Worm (Caenorhabditis elegans) whole organism, L3 larva: Measurements from ENCODE around the gene F20B6.4.

Experiments used
- R02D3.7 ChIP-seq: fragments of 150-350 bp; optimal IDR thresholded peaks from 2 replicates; lab custom pipeline; 2014; ENCODE audit warnings: missing biosample characterization, missing genetic modification characterization
- ZK546.5 ChIP-seq: sonication (generic microtip); optimal IDR thresholded peaks from 2 replicates; lab custom pipeline; 2017; ENCODE audit warnings: missing biosample characterization, missing genetic modification characterization
- aly-2 ChIP-seq: fragments of 150-350 bp; optimal IDR thresholded peaks from 2 replicates; lab custom pipeline; 2014; ENCODE audit warnings: missing biosample characterization, missing genetic modification characterization
- ceh-16 ChIP-seq: sonication (generic microtip); optimal IDR thresholded peaks from 2 replicates; lab custom pipeline; 2017; ENCODE audit warnings: missing biosample characterization, missing genetic modification characterization
- ceh-28 ChIP-seq: fragments of 150-350 bp; optimal IDR thresholded peaks from 2 replicates; lab custom pipeline; 2014; ENCODE audit warnings: missing biosample characterization, missing genetic modification reagents, missing genetic modification characterization
- ceh-9 ChIP-seq: sonication (generic microtip); optimal IDR thresholded peaks from 2 replicates; lab custom pipeline; 2018; ENCODE audit warnings: missing biosample characterization, missing genetic modification characterization
- daf-12 ChIP-seq: fragments of 150-350 bp; optimal IDR thresholded peaks from 2 replicates; lab custom pipeline; 2014; ENCODE audit warnings: missing biosample characterization, missing genetic modification reagents, missing genetic modification characterization
- egl-27 ChIP-seq: sonication (generic microtip); optimal IDR thresholded peaks from 4 replicates; lab custom pipeline; 2017; ENCODE audit warnings: missing biosample characterization, missing genetic modification reagents, missing genetic modification characterization
- egl-5 ChIP-seq: fragments of 150-350 bp; optimal IDR thresholded peaks from 2 replicates; lab custom pipeline; 2017; ENCODE audit warnings: missing biosample characterization, missing genetic modification reagents, missing genetic modification characterization, inconsistent platforms
- elt-1 ChIP-seq: fragments of 150-350 bp; optimal IDR thresholded peaks from 2 replicates; lab custom pipeline; 2014; ENCODE audit warnings: missing biosample characterization, missing genetic modification characterization
- elt-2 ChIP-seq: sonication (generic microtip); optimal IDR thresholded peaks from 2 replicates; lab custom pipeline; 2016; ENCODE audit warnings: missing genetic modification reagents, mild to moderate bottlenecking, missing genetic modification characterization, missing compliant biosample characterization
- elt-3 ChIP-seq, 3 experiments: fragments of 150-350 bp in 1 of 3; sonication (generic microtip) in 2 of 3; optimal IDR thresholded peaks; 2 replicates in 2 of 3; 4 replicates in 1 of 3; lab custom pipeline; 2014 to 2017; ENCODE audit warnings: missing biosample characterization in 3 of 3, missing genetic modification characterization in 3 of 3
- eor-1 ChIP-seq, 2 experiments: fragments of 150-350 bp; optimal IDR thresholded peaks; 2 replicates each; lab custom pipeline; 2014 to 2018; ENCODE audit warnings: missing biosample characterization in 2 of 2, missing genetic modification characterization in 2 of 2
- fos-1 ChIP-seq: fragments of 150-350 bp; optimal IDR thresholded peaks from 2 replicates; lab custom pipeline; 2014; ENCODE audit warnings: missing biosample characterization, missing genetic modification characterization
- hmg-11 ChIP-seq: sonication (generic microtip); optimal IDR thresholded peaks from 2 replicates; lab custom pipeline; 2016; ENCODE audit warnings: missing genetic modification characterization, missing compliant biosample characterization
- jun-1 ChIP-seq: fragments of 150-350 bp; optimal IDR thresholded peaks from 2 replicates; lab custom pipeline; 2014; ENCODE audit warnings: missing biosample characterization, missing genetic modification reagents, missing genetic modification characterization
- lin-15B ChIP-seq: fragments of 150-350 bp; optimal IDR thresholded peaks from 2 replicates; lab custom pipeline; 2014; ENCODE audit warnings: missing biosample characterization, missing genetic modification characterization
- lin-39 ChIP-seq: fragments of 150-350 bp; optimal IDR thresholded peaks from 2 replicates; lab custom pipeline; 2018; ENCODE audit warnings: missing biosample characterization, missing genetic modification reagents, missing genetic modification characterization
- mml-1 ChIP-seq: fragments of 150-350 bp; sonication (generic microtip); optimal IDR thresholded peaks from 3 replicates; lab custom pipeline; 2014; ENCODE audit warnings: missing biosample characterization, missing genetic modification characterization
- nfya-1 ChIP-seq: sonication (generic microtip); optimal IDR thresholded peaks from 2 replicates; lab custom pipeline; 2017; ENCODE audit warnings: missing genetic modification characterization, mild to moderate bottlenecking, missing compliant biosample characterization, antibody characterized with exemption, moderate library complexity; ENCODE audit not compliant: insufficient read depth
- nhr-12 ChIP-seq: fragments of 150-350 bp; optimal IDR thresholded peaks from 2 replicates; lab custom pipeline; 2014; ENCODE audit warnings: missing biosample characterization, missing genetic modification characterization
- nhr-23 ChIP-seq: fragments of 150-350 bp; optimal IDR thresholded peaks from 2 replicates; lab custom pipeline; 2014; ENCODE audit warnings: missing biosample characterization, missing genetic modification reagents, missing genetic modification characterization
- nhr-237 ChIP-seq: fragments of 150-350 bp; optimal IDR thresholded peaks from 2 replicates; lab custom pipeline; 2014; ENCODE audit warnings: missing biosample characterization, missing genetic modification characterization
- nhr-25 ChIP-seq: sonication (generic microtip); optimal IDR thresholded peaks from 2 replicates; lab custom pipeline; 2017; ENCODE audit warnings: missing biosample characterization, missing genetic modification characterization
- nhr-28 ChIP-seq: fragments of 150-350 bp; optimal IDR thresholded peaks from 2 replicates; lab custom pipeline; 2014; ENCODE audit warnings: missing biosample characterization, missing genetic modification characterization
- nhr-43 ChIP-seq: sonication (generic microtip); optimal IDR thresholded peaks from 2 replicates; lab custom pipeline; 2016; ENCODE audit warnings: mild to moderate bottlenecking, missing genetic modification characterization, missing compliant biosample characterization; ENCODE audit not compliant: poor library complexity, severe bottlenecking
- nhr-67 ChIP-seq: fragments of 150-350 bp; optimal IDR thresholded peaks from 2 replicates; lab custom pipeline; 2014; ENCODE audit warnings: missing biosample characterization, missing genetic modification characterization
- nhr-76 ChIP-seq: fragments of 150-350 bp; sonication (generic microtip); optimal IDR thresholded peaks from 5 replicates; lab custom pipeline; 2014; ENCODE audit warnings: missing biosample characterization, missing genetic modification characterization
- pqm-1 ChIP-seq: fragments of 150-350 bp; optimal IDR thresholded peaks from 2 replicates; lab custom pipeline; 2017; ENCODE audit warnings: missing biosample characterization, missing genetic modification characterization, inconsistent platforms
- skn-1 ChIP-seq: fragments of 150-350 bp; optimal IDR thresholded peaks from 2 replicates; lab custom pipeline; 2014; ENCODE audit warnings: missing biosample characterization, missing genetic modification characterization
- tbx-2 ChIP-seq: sonication (generic microtip); optimal IDR thresholded peaks from 2 replicates; lab custom pipeline; 2016; ENCODE audit warnings: mild to moderate bottlenecking, missing genetic modification characterization, missing compliant biosample characterization
- unc-39 ChIP-seq: sonication (generic microtip); optimal IDR thresholded peaks from 4 replicates; lab custom pipeline; 2017; ENCODE audit warnings: missing biosample characterization, missing genetic modification characterization
- unc-62 ChIP-seq: fragments of 150-350 bp; sonication (generic microtip); optimal IDR thresholded peaks from 4 replicates; lab custom pipeline; 2014; ENCODE audit warnings: missing biosample characterization, missing genetic modification reagents, missing genetic modification characterization
- zag-1 ChIP-seq: fragments of 150-350 bp; optimal IDR thresholded peaks from 2 replicates; lab custom pipeline; 2014; ENCODE audit warnings: missing biosample characterization, missing genetic modification characterization
- ztf-11 ChIP-seq: fragments of 150-350 bp; optimal IDR thresholded peaks from 2 replicates; lab custom pipeline; 2014; ENCODE audit warnings: missing biosample characterization, missing genetic modification characterization

Gene F20B6.4

ce11 chrX:4186656-4187055 lies 9.7 kb downstream of the F20B6.4 start, which contains the start of gene mrp-6:
mrp-6 (minus strand) TSS chrX:4186756.
- TF ChIP-seq ceh-28 (tag; lab: Kevin White, UChicago) (no peak), nhr-12 (no peak), lin-15B (no peak), jun-1 (tag; lab: Kevin White, UChicago) (no peak), egl-27 (tag; lab: Kevin White, UChicago) (no peak), nfya-1 (no peak), elt-3 (tag; optimal IDR thresholded peaks at IDR 0.05; lab: Kevin White, UChicago) (no peak), skn-1 (tag; lab: Kevin White, UChicago) (no peak), lin-39 (no peak), ztf-11 (tag; lab: Kevin White, UChicago) (no peak)
- TF ChIP-seq, all 47 proteins: peak for 0

ce11 chrX:4177394-4177793 lies 18.9 kb downstream of the F20B6.4 start, which contains the start of gene ZK470.6:
ZK470.6 (minus strand) TSS chrX:4177494.
- no peak for TF ChIP-seq aly-2 (tag; lab: Kevin White, UChicago)
- TF ChIP-seq zag-1 (tag; lab: Kevin White, UChicago) = no peak
- no peak for TF ChIP-seq egl-27 (tag; lab: Kevin White, UChicago)
- no peak for TF ChIP-seq hmg-11 (tag; lab: Kevin White, UChicago)
- no peak for TF ChIP-seq eor-1 (tag; optimal IDR thresholded peaks at IDR 0.05; lab: Kevin White, UChicago)
- TF ChIP-seq skn-1 (tag; lab: Kevin White, UChicago) = no peak
- TF ChIP-seq nhr-237 (tag; lab: Kevin White, UChicago) = no peak
- TF ChIP-seq elt-2 = no peak
- no peak for TF ChIP-seq nhr-12
- no peak for TF ChIP-seq unc-62
- TF ChIP-seq fos-1 (tag; lab: Kevin White, UChicago) = no peak
- TF ChIP-seq tbx-2 (tag; lab: Kevin White, UChicago) = no peak

- TF ChIP-seq elt-1 (tag; lab: Kevin White, UChicago) = no peak
- no peak for TF ChIP-seq nhr-23 (tag; lab: Kevin White, UChicago)
- no peak for TF ChIP-seq zag-1 (tag; lab: Kevin White, UChicago)
- no peak for TF ChIP-seq unc-62
- TF ChIP-seq aly-2 (tag; lab: Kevin White, UChicago) = no peak
- no peak for TF ChIP-seq nhr-67 (tag; lab: Kevin White, UChicago)
- TF ChIP-seq elt-2 = no peak
- TF ChIP-seq skn-1 (tag; lab: Kevin White, UChicago) = no peak
- TF ChIP-seq tbx-2 (tag; lab: Kevin White, UChicago) = no peak
- TF ChIP-seq nhr-25 = no peak
- TF ChIP-seq ztf-11 (tag; lab: Kevin White, UChicago) = no peak
- TF ChIP-seq daf-12 (tag; lab: Kevin White, UChicago) = no peak
- no peak for TF ChIP-seq hmg-11 (tag; lab: Kevin White, UChicago)
- TF ChIP-seq nhr-28 (tag; lab: Kevin White, UChicago) = no peak
- no peak for TF ChIP-seq ceh-9 (tag; lab: Kevin White, UChicago)
- no peak for TF ChIP-seq nhr-76
These were observed 29.2 kb downstream of the F20B6.4 start, which contains the start of gene ZK470.14 for ce11 chrX:4167150-4167549. ZK470.14 (plus strand) TSS chrX:4167450.

- TF ChIP-seq nhr-43 = no peak
These were observed 32.9 kb downstream of the F20B6.4 start, which contains the start of gene ZK470.1 for ce11 chrX:4163391-4163790. ZK470.1 (plus strand) TSS chrX:4163691.

ce11 chrX:4161938-4162337 lies 34.4 kb downstream of the F20B6.4 start:
- TF ChIP-seq lin-15B (no peak), egl-27 (tag; lab: Kevin White, UChicago) (no peak), ceh-16 (no peak), pqm-1 (tag; lab: Kevin White, UChicago) (no peak), R02D3.7 (tag; lab: Kevin White, UChicago) (no peak), nhr-67 (tag; lab: Kevin White, UChicago) (no peak), egl-5 (tag; lab: Kevin White, UChicago) (no peak), mml-1 (tag; lab: Kevin White, UChicago) (no peak), nhr-76 (no peak), daf-12 (tag; lab: Kevin White, UChicago) (no peak), skn-1 (tag; lab: Kevin White, UChicago) (no peak), zag-1 (tag; lab: Kevin White, UChicago) (no peak), ceh-9 (tag; lab: Kevin White, UChicago) (no peak), ZK546.5 (tag; lab: Kevin White, UChicago) (no peak), unc-39 (tag; lab: Kevin White, UChicago) (no peak), hmg-11 (tag; lab: Kevin White, UChicago) (no peak), fos-1 (tag; lab: Kevin White, UChicago) (no peak)
- TF ChIP-seq, all 47 proteins: peak for 0
